Worm (Caenorhabditis elegans) whole organism, L4 larva: ENCODE results near the gene F54H12.10.

Experiments used
- F10B5.3 ChIP-seq: sonication (generic microtip); optimal IDR thresholded peaks from 2 replicates; lab custom pipeline; 2016; ENCODE audit warnings: mild to moderate bottlenecking, missing genetic modification characterization, missing compliant biosample characterization
- F26F4.8 ChIP-seq: fragments of 200-800 bp; sonication (Bioruptor generic); conservative IDR thresholded peaks from 2 replicates; pipeline ENCODE4 v1.3.6; 2022; ENCODE audit warnings: missing genetic modification characterization, missing compliant biosample characterization
- F37D6.2 ChIP-seq: sonication (generic microtip); optimal IDR thresholded peaks from 2 replicates; lab custom pipeline; 2016; ENCODE audit warnings: mild to moderate bottlenecking, missing genetic modification characterization, missing compliant biosample characterization
- F44E2.7 ChIP-seq: fragments of 200-800 bp; sonication (Bioruptor generic); IDR thresholded peaks from 2 replicates; pipeline ENCODE4 v2.1.2; 2022; ENCODE audit warnings: missing genetic modification characterization, missing compliant biosample characterization
- F49E8.2 ChIP-seq: sonication (generic microtip); optimal IDR thresholded peaks from 2 replicates; lab custom pipeline; 2016; ENCODE audit warnings: missing compliant biosample characterization, mild to moderate bottlenecking, missing genetic modification characterization, borderline replicate concordance
- R02D3.7 ChIP-seq: fragments of 150-350 bp; sonication (generic microtip); optimal IDR thresholded peaks from 3 replicates; lab custom pipeline; 2014; ENCODE audit warnings: missing biosample characterization, missing genetic modification characterization
- T26A8.4 ChIP-seq: fragments of 200-800 bp; sonication (Bioruptor generic); IDR thresholded peaks from 2 replicates; pipeline ENCODE4 v1.3.6; 2022; ENCODE audit warnings: missing genetic modification characterization, missing compliant biosample characterization
- Y48G9A.11 ChIP-seq: fragments of 200-800 bp; sonication (Bioruptor generic); IDR thresholded peaks from 2 replicates; pipeline ENCODE4 v1.3.6; 2022; ENCODE audit warnings: missing genetic modification reagents, missing genetic modification characterization, missing compliant biosample characterization
- Y75B8A.6 ChIP-seq: fragments of 200-800 bp; sonication (Bioruptor generic); IDR thresholded peaks from 2 replicates; pipeline ENCODE4 v1.3.6; 2022; ENCODE audit warnings: missing genetic modification reagents, missing genetic modification characterization, missing compliant biosample characterization
- ZK337.2 ChIP-seq: fragments of 200-800 bp; sonication (Bioruptor generic); IDR thresholded peaks from 2 replicates; pipeline ENCODE4 v1.3.6; 2022; ENCODE audit warnings: missing genetic modification reagents, missing genetic modification characterization, missing compliant biosample characterization
- arid-1 ChIP-seq: fragments of 200-800 bp; sonication (Bioruptor generic); conservative IDR thresholded peaks from 2 replicates; pipeline ENCODE4 v1.3.6; 2022; ENCODE audit warnings: missing genetic modification reagents, missing genetic modification characterization, missing compliant biosample characterization
- attf-4 ChIP-seq: sonication (generic microtip); optimal IDR thresholded peaks from 3 replicates; lab custom pipeline; 2017; ENCODE audit warnings: missing biosample characterization, missing genetic modification characterization
- ceh-20 ChIP-seq: fragments of 200-800 bp; sonication (Bioruptor generic); IDR thresholded peaks from 2 replicates; pipeline ENCODE4 v1.3.6; 2022; ENCODE audit warnings: missing genetic modification reagents, missing genetic modification characterization, missing compliant biosample characterization
- ceh-28 ChIP-seq: fragments of 150-350 bp; optimal IDR thresholded peaks from 2 replicates; lab custom pipeline; 2014; ENCODE audit warnings: missing biosample characterization, missing genetic modification reagents, missing genetic modification characterization
- ceh-32 ChIP-seq: sonication (generic microtip); optimal IDR thresholded peaks from 2 replicates; lab custom pipeline; 2016; ENCODE audit warnings: mild to moderate bottlenecking, missing genetic modification characterization, missing compliant biosample characterization; ENCODE audit not compliant: poor library complexity
- ceh-62 ChIP-seq: sonication (generic microtip); optimal IDR thresholded peaks from 2 replicates; lab custom pipeline; 2017; ENCODE audit warnings: missing biosample characterization, missing genetic modification characterization
- ctbp-1 ChIP-seq: fragments of 200-800 bp; sonication (Bioruptor generic); IDR thresholded peaks from 2 replicates; pipeline ENCODE4 v1.3.6; 2022; ENCODE audit warnings: missing genetic modification reagents, missing genetic modification characterization, missing compliant biosample characterization
- daf-16 ChIP-seq, 3 experiments: sonication (generic microtip); optimal IDR thresholded peaks; 2 replicates each; lab custom pipeline; 2016 to 2017; ENCODE audit warnings: missing genetic modification characterization in 3 of 3, missing genetic modification reagents in 3 of 3, mild to moderate bottlenecking in 2 of 3, missing compliant biosample characterization in 2 of 3, missing biosample characterization in 1 of 3, moderate library complexity in 1 of 3
- dmd-6 ChIP-seq: fragments of 200-800 bp; sonication (Bioruptor generic); IDR thresholded peaks from 2 replicates; pipeline ENCODE4 v1.3.6; 2022; ENCODE audit warnings: missing genetic modification reagents, missing genetic modification characterization, missing compliant biosample characterization
- dmd-8 ChIP-seq: fragments of 200-800 bp; sonication (Bioruptor generic); IDR thresholded peaks from 2 replicates; pipeline ENCODE4 v1.3.6; 2022; ENCODE audit warnings: missing genetic modification characterization, missing compliant biosample characterization
- dmd-9 ChIP-seq: fragments of 200-800 bp; sonication (Bioruptor generic); IDR thresholded peaks from 2 replicates; pipeline ENCODE4 v1.3.6; 2022; ENCODE audit warnings: missing genetic modification reagents, missing genetic modification characterization, missing compliant biosample characterization
- duxl-1 ChIP-seq: sonication (generic microtip); optimal IDR thresholded peaks from 2 replicates; lab custom pipeline; 2016; ENCODE audit warnings: mild to moderate bottlenecking, missing genetic modification characterization, moderate library complexity, missing compliant biosample characterization; ENCODE audit not compliant: poor library complexity
- fkh-10 ChIP-seq: fragments of 150-350 bp; optimal IDR thresholded peaks from 2 replicates; lab custom pipeline; 2014; ENCODE audit warnings: missing biosample characterization, missing genetic modification reagents, missing genetic modification characterization
- fos-1 ChIP-seq: fragments of 150-350 bp; optimal IDR thresholded peaks from 2 replicates; lab custom pipeline; 2014; ENCODE audit warnings: missing biosample characterization, missing genetic modification characterization
- hlh-11 ChIP-seq: fragments of 200-800 bp; sonication (Bioruptor generic); optimal IDR thresholded peaks from 2 replicates; lab custom pipeline; 2018; ENCODE audit warnings: mild to moderate bottlenecking, missing genetic modification characterization, missing compliant biosample characterization
- hlh-30 ChIP-seq: sonication (generic microtip); optimal IDR thresholded peaks from 2 replicates; lab custom pipeline; 2017; ENCODE audit warnings: antibody characterized with exemption, mild to moderate bottlenecking, missing genetic modification characterization, missing compliant biosample characterization; ENCODE audit not compliant: insufficient read depth
- hmg-1.1 ChIP-seq: fragments of 200-800 bp; sonication (Bioruptor generic); IDR thresholded peaks from 2 replicates; pipeline ENCODE4 v1.3.6; 2022; ENCODE audit warnings: missing genetic modification reagents, missing genetic modification characterization, missing compliant biosample characterization
- jun-1 ChIP-seq: fragments of 150-350 bp; optimal IDR thresholded peaks from 2 replicates; lab custom pipeline; 2014; ENCODE audit warnings: missing biosample characterization, missing genetic modification reagents, missing genetic modification characterization
- lim-7 ChIP-seq: fragments of 200-800 bp; sonication (Bioruptor generic); IDR thresholded peaks from 2 replicates; pipeline ENCODE4 v1.3.6; 2022; ENCODE audit warnings: missing genetic modification characterization, missing compliant biosample characterization
- lin-15B ChIP-seq: fragments of 150-350 bp; sonication (generic microtip); optimal IDR thresholded peaks from 3 replicates; lab custom pipeline; 2014; ENCODE audit warnings: missing biosample characterization, missing genetic modification characterization
- madf-9 ChIP-seq: fragments of 200-800 bp; sonication (Bioruptor generic); conservative IDR thresholded peaks from 2 replicates; pipeline ENCODE4 v1.3.6; 2022; ENCODE audit warnings: missing genetic modification reagents, missing genetic modification characterization, missing compliant biosample characterization
- mdl-1 ChIP-seq, 2 experiments: fragments of 150-350 bp in 1 of 2; sonication (generic microtip) in 1 of 2; optimal IDR thresholded peaks; 2 replicates each; lab custom pipeline; 2014 to 2017; ENCODE audit warnings: missing biosample characterization in 2 of 2, missing genetic modification characterization in 2 of 2
- mes-2 ChIP-seq: sonication (generic microtip); optimal IDR thresholded peaks from 2 replicates; lab custom pipeline; 2016; ENCODE audit warnings: missing genotype, mild to moderate bottlenecking, missing genetic modification characterization, missing compliant biosample characterization; ENCODE audit not compliant: poor library complexity, severe bottlenecking
- nhr-102 ChIP-seq: sonication (generic microtip); optimal IDR thresholded peaks from 2 replicates; lab custom pipeline; 2016; ENCODE audit warnings: mild to moderate bottlenecking, missing genetic modification characterization, moderate library complexity, missing compliant biosample characterization
- nhr-11 ChIP-seq: fragments of 150-350 bp; optimal IDR thresholded peaks from 2 replicates; lab custom pipeline; 2014; ENCODE audit warnings: missing biosample characterization, missing genetic modification characterization
- nhr-237 ChIP-seq: sonication (generic microtip); optimal IDR thresholded peaks from 2 replicates; lab custom pipeline; 2017; ENCODE audit warnings: missing biosample characterization, missing genetic modification characterization
- nhr-48 ChIP-seq: sonication (generic microtip); optimal IDR thresholded peaks from 2 replicates; lab custom pipeline; 2016; ENCODE audit warnings: mild to moderate bottlenecking, missing genetic modification characterization, missing compliant biosample characterization
- nhr-76 ChIP-seq: fragments of 150-350 bp; optimal IDR thresholded peaks from 2 replicates; lab custom pipeline; 2014; ENCODE audit warnings: missing biosample characterization, missing genetic modification characterization
- nhr-77 ChIP-seq: fragments of 150-350 bp; optimal IDR thresholded peaks from 2 replicates; lab custom pipeline; 2014; ENCODE audit warnings: missing biosample characterization, missing genetic modification characterization
- pqm-1 ChIP-seq: sonication (generic microtip); optimal IDR thresholded peaks from 2 replicates; lab custom pipeline; 2017; ENCODE audit warnings: missing biosample characterization, missing genetic modification characterization
- sdz-12 ChIP-seq: fragments of 200-800 bp; sonication (Bioruptor generic); optimal IDR thresholded peaks from 2 replicates; lab custom pipeline; 2018; ENCODE audit warnings: mild to moderate bottlenecking, missing genetic modification characterization, missing compliant biosample characterization
- skn-1 ChIP-seq: fragments of 150-350 bp; optimal IDR thresholded peaks from 2 replicates; lab custom pipeline; 2014; ENCODE audit warnings: missing biosample characterization, missing genetic modification characterization
- spr-3 ChIP-seq: fragments of 200-800 bp; sonication (Bioruptor generic); optimal IDR thresholded peaks from 2 replicates; lab custom pipeline; 2018; ENCODE audit warnings: mild to moderate bottlenecking, missing genetic modification characterization, missing compliant biosample characterization
- tag-97 ChIP-seq: fragments of 200-800 bp; sonication (Bioruptor generic); IDR thresholded peaks from 2 replicates; pipeline ENCODE4 v1.3.6; 2022; ENCODE audit warnings: missing genetic modification characterization, missing compliant biosample characterization
- unc-39 ChIP-seq: sonication (generic microtip); optimal IDR thresholded peaks from 2 replicates; lab custom pipeline; 2017; ENCODE audit warnings: missing biosample characterization, missing genetic modification characterization
- zag-1 ChIP-seq: fragments of 150-350 bp; optimal IDR thresholded peaks from 2 replicates; lab custom pipeline; 2014; ENCODE audit warnings: missing biosample characterization, missing genetic modification characterization
- zfp-2 ChIP-seq: sonication (generic microtip); optimal IDR thresholded peaks from 2 replicates; lab custom pipeline; 2016; ENCODE audit warnings: mild to moderate bottlenecking, missing genetic modification characterization, missing compliant biosample characterization
- zfp-3 ChIP-seq: fragments of 200-800 bp; sonication (Bioruptor generic); conservative IDR thresholded peaks from 2 replicates; pipeline ENCODE4 v1.3.6; 2022; ENCODE audit warnings: missing genetic modification reagents, missing genetic modification characterization, missing compliant biosample characterization
- zip-2 ChIP-seq: fragments of 150-350 bp; optimal IDR thresholded peaks from 2 replicates; lab custom pipeline; 2014; ENCODE audit warnings: missing biosample characterization, missing genetic modification characterization
- ztf-11 ChIP-seq: fragments of 150-350 bp; optimal IDR thresholded peaks from 2 replicates; lab custom pipeline; 2014; ENCODE audit warnings: missing biosample characterization, missing genetic modification characterization
- ztf-7 ChIP-seq: fragments of 150-350 bp; optimal IDR thresholded peaks from 2 replicates; lab custom pipeline; 2014; ENCODE audit warnings: missing biosample characterization, missing genetic modification characterization

Gene F54H12.10

ce11 chrIII:7973201-7973767 is 14.5 kb upstream of the F54H12.10 start, which contains the start of the genes eef-1B.1 and aco-2 (continued):
- TF ChIP-seq dmd-9 (GFP tag; lab: Robert Waterston, UW) (0 out of 2 replicates have a peak, but pooled peaks have one; percentile 50), F49E8.2 (peak; percentile 24), lin-15B (tag; lab: Kevin White, UChicago) (no peak), lim-7 (GFP tag; lab: Robert Waterston, UW) (no peak), mes-2 (peak; percentile 92), zfp-2 (tag; lab: Kevin White, UChicago) (peak; percentile 35), fos-1 (tag; lab: Kevin White, UChicago) (no peak), ceh-62 (no peak), ceh-28 (tag; lab: Kevin White, UChicago) (no peak), Y75B8A.6 (GFP tag; lab: Robert Waterston, UW) (no peak), arid-1 (peak; percentile 26; the same call in 1 of the 2 replicates), F44E2.7 (no peak), jun-1 (tag; lab: Kevin White, UChicago) (peak; percentile 68), R02D3.7 (tag; lab: Kevin White, UChicago) (no peak), spr-3 (GFP tag; lab: Kevin White, UChicago) (no peak), ztf-7 (peak; percentile 78), hlh-30 (tag; lab: Kevin White, UChicago) (peak; percentile 92), duxl-1 (peak; percentile 90), F10B5.3 (tag; lab: Kevin White, UChicago) (peak; percentile 39), mdl-1 (tag; optimal IDR thresholded peaks at IDR 0.05; lab: Kevin White, UChicago) (peak in 1 of 2 experiments; percentile 78), zfp-3 (GFP tag; lab: Robert Waterston, UW) (peak; percentile 76), skn-1 (tag; lab: Kevin White, UChicago) (no peak), zip-2 (tag; lab: Kevin White, UChicago) (peak; percentile 12), ztf-11 (tag; lab: Kevin White, UChicago) (no peak), nhr-102 (tag; lab: Kevin White, UChicago) (peak; percentile 88), dmd-6 (GFP tag; lab: Robert Waterston, UW) (peak; percentile 86), madf-9 (GFP tag; lab: Robert Waterston, UW) (peak; percentile 78; the same call in 1 of the 2 replicates), nhr-48 (tag; lab: Kevin White, UChicago) (peak; percentile 75), nhr-77 (tag; lab: Kevin White, UChicago) (peak; percentile 90), zag-1 (tag; lab: Kevin White, UChicago) (no peak), dmd-8 (GFP tag; lab: Robert Waterston, UW) (no peak), ZK337.2 (GFP tag; lab: Robert Waterston, UW) (no peak), attf-4 (tag; lab: Kevin White, UChicago) (no peak), nhr-11 (tag; lab: Kevin White, UChicago) (peak; percentile 88), ceh-32 (tag; lab: Kevin White, UChicago) (no peak), daf-16 (GFP tag; optimal IDR thresholded peaks at IDR 0.05; lab: Kevin White, UChicago) (peak in 1 of 2 experiments; percentile 61), daf-16 (tag; optimal IDR thresholded peaks at IDR 0.05; lab: Kevin White, UChicago) (peak; percentile 89), ceh-20 (GFP tag; lab: Robert Waterston, UW) (peak; percentile 78), fkh-10 (GFP tag; lab: Kevin White, UChicago) (peak; percentile 53), sdz-12 (GFP tag; lab: Kevin White, UChicago) (no peak), hlh-11 (tag; lab: Kevin White, UChicago) (peak; percentile 95), hmg-1.1 (peak; percentile 89), F37D6.2 (tag; lab: Kevin White, UChicago) (peak; percentile 81), ctbp-1 (GFP tag; lab: Robert Waterston, UW) (peak; percentile 54), Y48G9A.11 (GFP tag; lab: Robert Waterston, UW) (no peak), nhr-76 (tag; lab: Kevin White, UChicago) (no peak), unc-39 (tag; lab: Kevin White, UChicago) (no peak), pqm-1 (tag; lab: Kevin White, UChicago) (no peak), F26F4.8 (GFP tag; lab: Robert Waterston, UW) (no peak), T26A8.4 (GFP tag; lab: Robert Waterston, UW) (peak; percentile 91), tag-97 (GFP tag; lab: Robert Waterston, UW) (no peak), nhr-237 (tag; lab: Kevin White, UChicago) (no peak)
